Worm (Caenorhabditis elegans) whole organism, L4/young adult: Measurements from ENCODE around the gene osm-8.

ENCODE experiments used
- W03F9.2 ChIP-seq: fragments of 150-350 bp; optimal IDR thresholded peaks from 2 replicates; lab custom pipeline; 2014; ENCODE audit warnings: missing biosample characterization, missing genetic modification characterization
- dao-5 ChIP-seq: sonication (generic microtip); optimal IDR thresholded peaks from 2 replicates; lab custom pipeline; 2016; ENCODE audit warnings: missing genotype, missing genetic modification characterization, moderate library complexity, missing compliant biosample characterization
- him-1 ChIP-seq: sonication (generic microtip); optimal IDR thresholded peaks from 2 replicates; lab custom pipeline; 2016; ENCODE audit warnings: missing genotype, missing genetic modification reagents, missing genetic modification characterization, missing compliant biosample characterization

Gene osm-8

ce11 chrII:7588295-7588694, 16.9 kb downstream of the osm-8 start:
- TF ChIP-seq him-1 (tag; lab: Kevin White, UChicago) (no peak), W03F9.2 (tag; lab: Kevin White, UChicago) (no peak), dao-5 (no peak)

- no peak for TF ChIP-seq him-1 (tag; lab: Kevin White, UChicago)
- no peak for TF ChIP-seq W03F9.2 (tag; lab: Kevin White, UChicago)
- no peak for TF ChIP-seq dao-5
Observed at ce11 chrII:7583555-7583954, 21.7 kb downstream of the osm-8 start, which contains the start of gene mks-3. mks-3 (minus strand) TSS chrII:7583655.

ce11 chrII:7577412-7577811, 27.8 kb downstream of the osm-8 start, which contains the start of gene F35D2.6:
F35D2.6 (plus strand) TSS chrII:7577712.
- TF ChIP-seq W03F9.2 (tag; lab: Kevin White, UChicago) = no peak
- TF ChIP-seq him-1 (tag; lab: Kevin White, UChicago) = no peak
- no peak for TF ChIP-seq dao-5

- TF ChIP-seq W03F9.2 (tag; lab: Kevin White, UChicago) = no peak
- TF ChIP-seq him-1 (tag; lab: Kevin White, UChicago) = no peak
- no peak for TF ChIP-seq dao-5
Observed at ce11 chrII:7575614-7576013, 29.6 kb downstream of the osm-8 start, which contains the start of gene F35D2.1. F35D2.1 (plus strand) TSS chrII:7575914.

- TF ChIP-seq W03F9.2 (tag; lab: Kevin White, UChicago) (no peak), him-1 (tag; lab: Kevin White, UChicago) (no peak), dao-5 (no peak)
Observed at ce11 chrII:7574143-7574542, 31.1 kb downstream of the osm-8 start, which contains the start of gene F35D2.2. F35D2.2 (plus strand) TSS chrII:7574443.

ce11 chrII:7570820-7571219, 34.4 kb downstream of the osm-8 start:
- no peak for TF ChIP-seq him-1 (tag; lab: Kevin White, UChicago)
- TF ChIP-seq dao-5 = no peak
- no peak for TF ChIP-seq W03F9.2 (tag; lab: Kevin White, UChicago)

ce11 chrII:7570305-7570704, 34.9 kb downstream of the osm-8 start, which contains the start of gene F35D2.3:
F35D2.3 (plus strand) TSS chrII:7570605.
- TF ChIP-seq dao-5 (no peak), him-1 (tag; lab: Kevin White, UChicago) (no peak), W03F9.2 (tag; lab: Kevin White, UChicago) (no peak)

ce11 chrII:7562616-7563015, 42.6 kb downstream of the osm-8 start:
- TF ChIP-seq him-1 (tag; lab: Kevin White, UChicago) (no peak), dao-5 (no peak), W03F9.2 (tag; lab: Kevin White, UChicago) (no peak)

ce11 chrII:7561494-7561893, 43.7 kb downstream of the osm-8 start, which contains the start of the genes ZK1290.11 and ZK1290.1:
ZK1290.11 (minus strand) TSS chrII:7561594.
ZK1290.1 (plus strand) TSS chrII:7561764.
- TF ChIP-seq dao-5 = no peak
- no peak for TF ChIP-seq him-1 (tag; lab: Kevin White, UChicago)
- TF ChIP-seq W03F9.2 (tag; lab: Kevin White, UChicago) = no peak

- TF ChIP-seq W03F9.2 (tag; lab: Kevin White, UChicago) = no peak
- no peak for TF ChIP-seq him-1 (tag; lab: Kevin White, UChicago)
- no peak for TF ChIP-seq dao-5
Observed at ce11 chrII:7560844-7561243, 44.4 kb downstream of the osm-8 start.

- TF ChIP-seq W03F9.2 (tag; lab: Kevin White, UChicago) (no peak), dao-5 (no peak), him-1 (tag; lab: Kevin White, UChicago) (no peak)
Observed at ce11 chrII:7558864-7559263, 46.3 kb downstream of the osm-8 start.

ce11 chrII:7557981-7558380, 47.2 kb downstream of the osm-8 start:
- TF ChIP-seq W03F9.2 (tag; lab: Kevin White, UChicago) = no peak
- no peak for TF ChIP-seq him-1 (tag; lab: Kevin White, UChicago)
- no peak for TF ChIP-seq dao-5

- TF ChIP-seq dao-5 = no peak
- no peak for TF ChIP-seq him-1 (tag; lab: Kevin White, UChicago)
- TF ChIP-seq W03F9.2 (tag; lab: Kevin White, UChicago) = no peak
Observed at ce11 chrII:7555454-7555853, 49.8 kb downstream of the osm-8 start, which contains the start of gene ZK1290.14. ZK1290.14 (minus strand) TSS chrII:7555592.

ce11 chrII:7554716-7555247, 50.4 kb downstream of the osm-8 start:
- TF ChIP-seq W03F9.2 (tag; lab: Kevin White, UChicago) (peak; percentile 11), dao-5 (no peak)
